Worm (Caenorhabditis elegans): Measurements from ENCODE around the gene C39E9.7.

- TF ChIP-seq nfya-1 (tag; optimal IDR thresholded peaks at IDR 0.05) (no peak), nhr-11 (tag; optimal IDR thresholded peaks at IDR 0.05) (no peak), hlh-6 (tag; optimal IDR thresholded peaks at IDR 0.05) (no peak), elt-4 (tag; optimal IDR thresholded peaks at IDR 0.05) (no peak), tbx-2 (tag; optimal IDR thresholded peaks at IDR 0.05) (no peak), ceh-2 (tag; optimal IDR thresholded peaks at IDR 0.05) (no peak), C08G9.2 (tag; optimal IDR thresholded peaks at IDR 0.05) (no peak), ceh-45 (GFP tag; IDR thresholded peaks at IDR 0.05) (no peak), ceh-24 (tag; optimal IDR thresholded peaks at IDR 0.05) (no peak), pqm-1 (tag; optimal IDR thresholded peaks at IDR 0.05) (no peak), Y22D7AL.16 (tag; optimal IDR thresholded peaks at IDR 0.05) (no peak), ceh-30 (tag; optimal IDR thresholded peaks at IDR 0.05) (no peak), rnt-1 (tag; optimal IDR thresholded peaks at IDR 0.05) (no peak), fkh-10 (GFP tag; optimal IDR thresholded peaks at IDR 0.05) (no peak)
Observed at ce11 chrIV:13079119-13079518, 2.6 kb upstream of the C39E9.7 start, which contains the start of gene C39E9.8.

All from whole organism, late embryonic.